Worm (Caenorhabditis elegans) whole organism, L1 larva: ENCODE measurements around the gene vha-20.
A peak's percentile ranks its signal among the peaks of the same experiment; 100 is the strongest.

Source experiments
- C16A3.4 ChIP-seq: fragments of 150-350 bp; optimal IDR thresholded peaks from 2 replicates; lab custom pipeline; 2014; ENCODE audit warnings: missing biosample characterization, missing genetic modification characterization
- C34B4.2 ChIP-seq: sonication (generic microtip); optimal IDR thresholded peaks from 2 replicates; lab custom pipeline; 2017; ENCODE audit warnings: mild to moderate bottlenecking, missing genetic modification characterization, missing compliant biosample characterization
- F16B12.6 ChIP-seq: fragments of 150-350 bp; optimal IDR thresholded peaks from 2 replicates; lab custom pipeline; 2014; ENCODE audit warnings: missing biosample characterization, missing genetic modification characterization
- blmp-1 ChIP-seq: fragments of 150-350 bp; optimal IDR thresholded peaks from 2 replicates; lab custom pipeline; 2014; ENCODE audit warnings: missing biosample characterization, missing genetic modification characterization
- ceh-8 ChIP-seq: fragments of 200-800 bp; sonication (Bioruptor generic); optimal IDR thresholded peaks from 2 replicates; lab custom pipeline; 2018; ENCODE audit warnings: mild to moderate bottlenecking, missing genetic modification characterization, moderate library complexity, missing compliant biosample characterization
- ceh-82 ChIP-seq, 3 experiments: fragments of 150-350 bp in 1 of 3; sonication (generic microtip) in 2 of 3; optimal IDR thresholded peaks; 2 replicates each; lab custom pipeline; 2014 to 2017; ENCODE audit warnings: missing biosample characterization in 3 of 3, missing genetic modification characterization in 3 of 3
- ceh-88 ChIP-seq: fragments of 200-800 bp; sonication (Bioruptor generic); IDR thresholded peaks from 2 replicates; pipeline ENCODE4 v1.3.6; 2022; ENCODE audit warnings: missing genetic modification characterization, missing compliant biosample characterization
- ceh-90 ChIP-seq: sonication (generic microtip); optimal IDR thresholded peaks from 2 replicates; lab custom pipeline; 2016; ENCODE audit warnings: missing genetic modification characterization, missing compliant biosample characterization
- ces-1 ChIP-seq: fragments of 150-350 bp; optimal IDR thresholded peaks from 2 replicates; lab custom pipeline; 2014; ENCODE audit warnings: missing biosample characterization, missing genetic modification reagents, missing genetic modification characterization
- dpl-1 ChIP-seq, 3 experiments: fragments of 150-350 bp in 2 of 3; sonication (generic microtip) in 1 of 3; optimal IDR thresholded peaks; 2 replicates each; lab custom pipeline; 2014 to 2017; ENCODE audit warnings: missing biosample characterization in 3 of 3, missing genetic modification characterization in 3 of 3, missing genetic modification reagents in 3 of 3
- dsc-1 ChIP-seq: sonication (generic microtip); optimal IDR thresholded peaks from 2 replicates; lab custom pipeline; 2016; ENCODE audit warnings: mild to moderate bottlenecking, missing genetic modification characterization, missing compliant biosample characterization
- efl-3 ChIP-seq: fragments of 200-800 bp; sonication (Bioruptor generic); optimal IDR thresholded peaks from 2 replicates; lab custom pipeline; 2018; ENCODE audit warnings: mild to moderate bottlenecking, missing genetic modification characterization, missing compliant biosample characterization
- egl-13 ChIP-seq: sonication (generic microtip); optimal IDR thresholded peaks from 2 replicates; lab custom pipeline; 2016; ENCODE audit warnings: missing genotype, missing genetic modification reagents, missing genetic modification characterization, missing compliant biosample characterization
- elt-2 ChIP-seq: sonication (generic microtip); optimal IDR thresholded peaks from 2 replicates; lab custom pipeline; 2016; ENCODE audit warnings: missing genetic modification characterization, mild to moderate bottlenecking, inconsistent platforms, missing compliant biosample characterization, missing genetic modification reagents
- elt-3 ChIP-seq, 6 experiments: fragments of 150-350 bp in 1 of 6; sonication (generic microtip); optimal IDR thresholded peaks; 2 replicates each; lab custom pipeline; 2017 to 2018; ENCODE audit warnings: missing biosample characterization in 6 of 6, missing genetic modification characterization in 6 of 6, inconsistent platforms in 1 of 6
- fkh-4 ChIP-seq: sonication (generic microtip); optimal IDR thresholded peaks from 2 replicates; lab custom pipeline; 2016; ENCODE audit warnings: missing compliant biosample characterization, missing genetic modification characterization, borderline replicate concordance
- fkh-8 ChIP-seq: sonication (generic microtip); optimal IDR thresholded peaks from 2 replicates; lab custom pipeline; 2016; ENCODE audit warnings: mild to moderate bottlenecking, missing genetic modification characterization, missing compliant biosample characterization
- grh-1 ChIP-seq: fragments of 200-800 bp; sonication (Bioruptor generic); IDR thresholded peaks from 2 replicates; pipeline ENCODE4 v1.3.6; 2022; ENCODE audit warnings: missing genetic modification reagents, missing genetic modification characterization, missing compliant biosample characterization
- hlh-4 ChIP-seq: sonication (generic microtip); optimal IDR thresholded peaks from 2 replicates; lab custom pipeline; 2016; ENCODE audit warnings: mild to moderate bottlenecking, missing genetic modification characterization, missing compliant biosample characterization
- hpl-2 ChIP-seq: fragments of 150-350 bp; optimal IDR thresholded peaks from 2 replicates; lab custom pipeline; 2014; ENCODE audit warnings: missing biosample characterization, missing genetic modification reagents, missing genetic modification characterization
- irx-1 ChIP-seq: sonication (generic microtip); optimal IDR thresholded peaks from 2 replicates; lab custom pipeline; 2016; ENCODE audit warnings: missing genetic modification characterization, missing compliant biosample characterization
- jun-1 ChIP-seq: fragments of 150-350 bp; optimal IDR thresholded peaks from 2 replicates; lab custom pipeline; 2014; ENCODE audit warnings: missing biosample characterization, missing genetic modification reagents, missing genetic modification characterization
- lin-13 ChIP-seq: fragments of 150-350 bp; optimal IDR thresholded peaks from 2 replicates; lab custom pipeline; 2014; ENCODE audit warnings: missing biosample characterization, missing genetic modification reagents, missing genetic modification characterization
- lin-14 ChIP-seq: fragments of 200-800 bp; sonication (Bioruptor generic); optimal IDR thresholded peaks from 2 replicates; lab custom pipeline; 2018; ENCODE audit warnings: mild to moderate bottlenecking, missing genetic modification characterization, moderate library complexity, missing compliant biosample characterization
- lin-15B ChIP-seq: fragments of 150-350 bp; sonication (generic microtip); optimal IDR thresholded peaks from 3 replicates; lab custom pipeline; 2014; ENCODE audit warnings: missing biosample characterization, missing genetic modification characterization
- mab-9 ChIP-seq: fragments of 200-800 bp; sonication (Bioruptor generic); IDR thresholded peaks from 2 replicates; pipeline ENCODE4 v1.3.6; 2022; ENCODE audit warnings: missing genetic modification reagents, missing genetic modification characterization, missing compliant biosample characterization
- mef-2 ChIP-seq: fragments of 150-350 bp; optimal IDR thresholded peaks from 2 replicates; lab custom pipeline; 2014; ENCODE audit warnings: missing biosample characterization, missing genetic modification characterization
- nhr-11 ChIP-seq: fragments of 150-350 bp; optimal IDR thresholded peaks from 2 replicates; lab custom pipeline; 2014; ENCODE audit warnings: missing biosample characterization, missing genetic modification characterization
- nhr-12 ChIP-seq: sonication (generic microtip); optimal IDR thresholded peaks from 2 replicates; lab custom pipeline; 2017; ENCODE audit warnings: missing biosample characterization, missing genetic modification characterization
- nhr-20 ChIP-seq: sonication (generic microtip); optimal IDR thresholded peaks from 2 replicates; lab custom pipeline; 2016; ENCODE audit warnings: mild to moderate bottlenecking, missing genetic modification characterization, missing compliant biosample characterization
- nhr-237 ChIP-seq: fragments of 150-350 bp; optimal IDR thresholded peaks from 2 replicates; lab custom pipeline; 2014; ENCODE audit warnings: missing biosample characterization, missing genetic modification characterization
- nhr-47 ChIP-seq: sonication (generic microtip); optimal IDR thresholded peaks from 2 replicates; lab custom pipeline; 2016; ENCODE audit warnings: mild to moderate bottlenecking, missing genetic modification characterization, moderate library complexity, missing compliant biosample characterization
- nhr-71 ChIP-seq: sonication (generic microtip); optimal IDR thresholded peaks from 2 replicates; lab custom pipeline; 2016; ENCODE audit warnings: mild to moderate bottlenecking, missing genetic modification characterization, moderate library complexity, missing compliant biosample characterization
- nhr-77 ChIP-seq: fragments of 150-350 bp; optimal IDR thresholded peaks from 2 replicates; lab custom pipeline; 2014; ENCODE audit warnings: missing biosample characterization, missing genetic modification characterization
- nhr-85 ChIP-seq: sonication (generic microtip); peaks from one replicate; lab custom pipeline; 2016; ENCODE audit warnings: missing genetic modification characterization, inconsistent platforms, missing compliant biosample characterization
- nhr-90 ChIP-seq: sonication (generic microtip); optimal IDR thresholded peaks from 2 replicates; lab custom pipeline; 2016; ENCODE audit warnings: mild to moderate bottlenecking, missing genetic modification characterization, missing compliant biosample characterization; ENCODE audit not compliant: poor library complexity
- pag-3 ChIP-seq: sonication (generic microtip); optimal IDR thresholded peaks from 2 replicates; lab custom pipeline; 2017; ENCODE audit warnings: missing genetic modification characterization, mild to moderate bottlenecking, missing compliant biosample characterization, antibody characterized with exemption, borderline replicate concordance; ENCODE audit not compliant: insufficient read depth
- pax-3 ChIP-seq: fragments of 200-800 bp; sonication (Bioruptor generic); optimal IDR thresholded peaks from 2 replicates; lab custom pipeline; 2018; ENCODE audit warnings: mild to moderate bottlenecking, missing genetic modification characterization, moderate library complexity, missing compliant biosample characterization
- pqm-1 ChIP-seq: sonication (generic microtip); optimal IDR thresholded peaks from 3 replicates; lab custom pipeline; 2017; ENCODE audit warnings: missing biosample characterization, missing genetic modification characterization
- skn-1 ChIP-seq: fragments of 150-350 bp; optimal IDR thresholded peaks from 2 replicates; lab custom pipeline; 2014; ENCODE audit warnings: missing biosample characterization, missing genetic modification characterization
- snpc-4 ChIP-seq: fragments of 150-350 bp; optimal IDR thresholded peaks from 2 replicates; lab custom pipeline; 2014; ENCODE audit warnings: missing biosample characterization, missing genetic modification characterization
- snu-23 ChIP-seq: sonication (generic microtip); optimal IDR thresholded peaks from 2 replicates; lab custom pipeline; 2016; ENCODE audit warnings: missing genetic modification characterization, missing compliant biosample characterization
- sox-4 ChIP-seq: sonication (generic microtip); optimal IDR thresholded peaks from 2 replicates; lab custom pipeline; 2016; ENCODE audit warnings: missing genetic modification characterization, missing compliant biosample characterization
- sptf-1 ChIP-seq: fragments of 150-350 bp; optimal IDR thresholded peaks from 2 replicates; lab custom pipeline; 2014; ENCODE audit warnings: missing biosample characterization, missing genetic modification characterization
- swsn-7 ChIP-seq: sonication (generic microtip); optimal IDR thresholded peaks from 2 replicates; lab custom pipeline; 2016; ENCODE audit warnings: missing genetic modification characterization, missing compliant biosample characterization
- tlp-1 ChIP-seq: fragments of 150-350 bp; optimal IDR thresholded peaks from 2 replicates; lab custom pipeline; 2014; ENCODE audit warnings: missing biosample characterization, missing genetic modification characterization
- unc-130 ChIP-seq: fragments of 150-350 bp; optimal IDR thresholded peaks from 2 replicates; lab custom pipeline; 2017; ENCODE audit warnings: missing biosample characterization, missing genetic modification characterization, inconsistent platforms
- unc-98 ChIP-seq: fragments of 200-800 bp; sonication (Bioruptor generic); IDR thresholded peaks from 2 replicates; pipeline ENCODE4 v1.3.6; 2022; ENCODE audit warnings: missing genetic modification characterization, missing compliant biosample characterization
- vab-15 ChIP-seq: sonication (generic microtip); optimal IDR thresholded peaks from 2 replicates; lab custom pipeline; 2017; ENCODE audit warnings: missing genotype, mild to moderate bottlenecking, missing genetic modification characterization, missing compliant biosample characterization
- xbp-1 ChIP-seq: sonication (generic microtip); optimal IDR thresholded peaks from 2 replicates; lab custom pipeline; 2016; ENCODE audit warnings: missing genetic modification characterization, missing compliant biosample characterization
- zag-1 ChIP-seq: fragments of 150-350 bp; optimal IDR thresholded peaks from 2 replicates; lab custom pipeline; 2014; ENCODE audit warnings: missing biosample characterization, missing genetic modification characterization
- zip-4 ChIP-seq: fragments of 200-800 bp; sonication (Bioruptor generic); optimal IDR thresholded peaks from 2 replicates; lab custom pipeline; 2018; ENCODE audit warnings: mild to moderate bottlenecking, missing genetic modification characterization, moderate library complexity, missing compliant biosample characterization
- ztf-11 ChIP-seq, 2 experiments: sonication (generic microtip); optimal IDR thresholded peaks; 2 replicates each; lab custom pipeline; 2016 to 2017; ENCODE audit warnings: missing genetic modification characterization in 2 of 2, missing biosample characterization in 1 of 2, missing compliant biosample characterization in 1 of 2

The vha-20 gene

DNA sequence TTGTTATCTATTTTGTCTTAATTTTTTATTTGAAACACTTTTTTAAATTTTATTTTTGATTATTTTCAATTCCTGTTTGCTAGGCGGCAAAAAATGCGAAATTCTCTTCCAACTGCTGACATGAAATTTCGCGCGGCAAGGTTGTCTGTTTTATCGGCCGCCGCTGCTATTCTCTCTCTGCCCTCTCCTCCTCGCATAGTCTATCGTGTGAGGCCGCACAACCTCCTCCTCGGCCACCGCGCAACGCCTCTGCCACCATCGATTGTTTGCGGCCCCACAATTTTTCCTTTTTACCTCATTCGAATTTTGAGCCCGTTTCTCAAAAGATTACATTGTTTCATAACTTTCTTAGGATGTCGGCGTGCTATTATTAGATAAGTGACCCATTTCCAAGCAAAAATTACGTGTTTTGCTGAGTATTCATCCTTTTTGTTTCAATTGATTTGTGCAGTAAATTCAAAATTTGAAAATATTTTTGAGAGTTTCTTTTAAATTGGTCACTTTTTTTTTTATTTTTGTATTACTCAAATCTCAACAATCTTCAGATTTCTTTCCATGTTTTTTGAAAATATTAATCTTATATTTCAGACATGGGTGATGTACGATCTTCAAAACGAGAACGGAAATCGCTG, 36.9 kb downstream of the vha-20 start, which contains the start of gene F28H6.4:
Gene F28H6.4, plus strand, starts transcription at position 582 of the 632 bp plus-strand sequence.
- TF ChIP-seq nhr-11 (tag; lab: Kevin White, UChicago) (no peak), nhr-71 (no peak), sptf-1 (no peak), ztf-11 (tag; optimal IDR thresholded peaks at IDR 0.05; lab: Kevin White, UChicago) (no peak), elt-3 (tag; optimal IDR thresholded peaks at IDR 0.05; lab: Kevin White, UChicago) (no peak), pax-3 (tag; lab: Kevin White, UChicago) (no peak), ces-1 (GFP tag; lab: Kevin White, UChicago) (no peak), jun-1 (tag; lab: Kevin White, UChicago) (no peak), pqm-1 (tag; lab: Kevin White, UChicago) (no peak), unc-98 (GFP tag; lab: Robert Waterston, UW) (no peak), C34B4.2 (no peak), nhr-20 (tag; lab: Kevin White, UChicago) (peak; percentile 12), dpl-1 (GFP tag; optimal IDR thresholded peaks at IDR 0.05; lab: Kevin White, UChicago) (peak in 2 of 3 experiments; percentile 10 to 20), C16A3.4 (no peak), fkh-4 (tag; lab: Kevin White, UChicago) (no peak), nhr-237 (no peak), efl-3 (GFP tag; lab: Kevin White, UChicago) (no peak), sox-4 (tag; lab: Kevin White, UChicago) (no peak), snpc-4 (tag; lab: Kevin White, UChicago) (no peak), nhr-12 (no peak), hlh-4 (tag; lab: Kevin White, UChicago) (no peak), lin-13 (GFP tag; lab: Kevin White, UChicago) (peak; percentile 4), ceh-90 (tag; lab: Kevin White, UChicago) (no peak), fkh-8 (tag; lab: Kevin White, UChicago) (peak; percentile 20), nhr-85 (no peak), zip-4 (GFP tag; lab: Kevin White, UChicago) (no peak), vab-15 (tag; lab: Kevin White, UChicago) (no peak), elt-2 (tag; lab: Kevin White, UChicago) (no peak), skn-1 (tag; lab: Kevin White, UChicago) (peak; percentile 8), grh-1 (GFP tag; lab: Robert Waterston, UW) (no peak), egl-13 (no peak), swsn-7 (tag; lab: Kevin White, UChicago) (peak; percentile 9), pag-3 (tag; lab: Kevin White, UChicago) (no peak), zag-1 (tag; lab: Kevin White, UChicago) (no peak), ceh-88 (GFP tag; lab: Robert Waterston, UW) (no peak), hpl-2 (GFP tag; lab: Kevin White, UChicago) (no peak), dsc-1 (tag; lab: Kevin White, UChicago) (no peak), nhr-90 (no peak), ceh-82 (tag; optimal IDR thresholded peaks at IDR 0.05; lab: Kevin White, UChicago) (peak in 1 of 3 experiments; percentile 25), F16B12.6 (tag; lab: Kevin White, UChicago) (no peak), xbp-1 (no peak), tlp-1 (no peak), unc-130 (tag; lab: Kevin White, UChicago) (no peak), mef-2 (tag; lab: Kevin White, UChicago) (no peak), blmp-1 (tag; lab: Kevin White, UChicago) (peak; percentile 2), lin-15B (tag; lab: Kevin White, UChicago) (no peak), nhr-77 (no peak), nhr-47 (tag; lab: Kevin White, UChicago) (peak; percentile 3), irx-1 (tag; lab: Kevin White, UChicago) (no peak), ceh-8 (GFP tag; lab: Kevin White, UChicago) (no peak), mab-9 (GFP tag; lab: Robert Waterston, UW) (no peak), snu-23 (GFP tag; lab: Kevin White, UChicago) (peak; percentile 49), lin-14 (GFP tag; lab: Kevin White, UChicago) (peak; percentile 62)
